Fruit fly (Drosophila melanogaster): ENCODE results near the gene AP-1gamma.
A peak's percentile ranks its signal among the peaks of the same experiment; 100 is the strongest.

The AP-1gamma gene

DNA sequence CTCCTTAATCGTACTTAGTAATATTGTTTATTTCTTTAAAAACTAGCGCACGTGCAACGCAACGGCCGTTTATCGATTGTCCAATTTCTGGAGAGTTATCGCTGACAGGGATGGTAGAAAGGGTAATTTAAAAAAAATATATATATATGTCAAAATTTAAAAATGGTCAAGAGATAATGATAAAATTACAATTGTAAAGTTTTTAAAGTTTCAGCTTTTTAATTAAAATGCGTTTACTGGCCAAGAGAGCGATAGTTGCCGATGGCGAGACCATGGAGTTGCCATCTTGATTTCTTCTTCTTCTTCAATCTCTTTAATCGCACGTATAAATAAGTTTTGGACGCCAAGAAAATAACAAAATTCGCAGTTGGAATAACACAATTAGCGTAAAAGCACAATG, 27.5 kb upstream of the AP-1gamma start, which contains the start of the genes CG7246 and HP1b (continued):
- no peak for TF ChIP-seq toy (GFP tag; IDR thresholded peaks at IDR 0.05)
- peak; percentile 52; the same call in 1 of the 2 replicates for TF ChIP-seq inv (GFP tag; IDR thresholded peaks at IDR 0.05; ENCODE audit: partially characterized antibody)
- TF ChIP-seq CG9727 (GFP tag; optimal IDR thresholded peaks at IDR 0.05), result peak; percentile 66
- TF ChIP-seq CG4404 (GFP tag; IDR thresholded peaks at IDR 0.05), result peak; percentile 60
- peak; percentile 82 for TF ChIP-seq CG2712 (tag; optimal IDR thresholded peaks at IDR 0.05)
- peak; percentile 33 for TF ChIP-seq fu2 (GFP tag; optimal IDR thresholded peaks at IDR 0.05)
- TF ChIP-seq CG8089 (GFP tag; optimal IDR thresholded peaks at IDR 0.05), result no peak
- peak; percentile 43 for TF ChIP-seq cato (GFP tag; optimal IDR thresholded peaks at IDR 0.05; ENCODE audit: borderline replicate concordance)
- peak; percentile 64 for TF ChIP-seq CG9817 (tag; optimal IDR thresholded peaks at IDR 0.05)
- TF ChIP-seq ham (GFP tag; IDR thresholded peaks at IDR 0.05), result no peak
- TF ChIP-seq CG15696 (tag; optimal IDR thresholded peaks at IDR 0.05), result peak; percentile 58
- peak; percentile 2 for TF ChIP-seq CG11398 (GFP tag; optimal IDR thresholded peaks at IDR 0.05)
- no peak for TF ChIP-seq Hand (GFP tag; optimal IDR thresholded peaks at IDR 0.05)
- TF ChIP-seq CG15269 (tag; optimal IDR thresholded peaks at IDR 0.05), result peak; percentile 69
- TF ChIP-seq fd3F (GFP tag; optimal IDR thresholded peaks at IDR 0.05), result peak; percentile 25
- peak; percentile 61 for TF ChIP-seq Hsf (GFP tag; optimal IDR thresholded peaks at IDR 0.05)
- TF ChIP-seq CG14860 (GFP tag; IDR thresholded peaks at IDR 0.05; ENCODE audit: partially characterized antibody), result peak; percentile 71
- no peak for TF ChIP-seq chn (GFP tag; optimal IDR thresholded peaks at IDR 0.05)
- TF ChIP-seq tio (GFP tag; optimal IDR thresholded peaks at IDR 0.05), result peak; percentile 42
- TF ChIP-seq CG6175 (GFP tag; IDR thresholded peaks at IDR 0.05), result 0 out of 3 replicates have a peak, but pooled peaks have one; percentile 16
- TF ChIP-seq Ravus (GFP tag; IDR thresholded peaks at IDR 0.05), result peak; percentile 32
- TF ChIP-seq CTCF (GFP tag; optimal IDR thresholded peaks at IDR 0.05), result peak; percentile 32
- peak; percentile 77 for TF ChIP-seq CG6689 (GFP tag; IDR thresholded peaks at IDR 0.05)
- TF ChIP-seq sc (optimal IDR thresholded peaks at IDR 0.05), result no peak
- peak; percentile 11 for TF ChIP-seq sc (GFP tag; optimal IDR thresholded peaks at IDR 0.05)
- TF ChIP-seq CG9609 (GFP tag; optimal IDR thresholded peaks at IDR 0.05), result peak; percentile 46
- TF ChIP-seq CG18764 (GFP tag; optimal IDR thresholded peaks at IDR 0.05), result peak; percentile 32
- TF ChIP-seq seq (GFP tag; IDR thresholded peaks at IDR 0.05), result 0 out of 2 replicates have a peak, but pooled peaks have one; percentile 34
- peak; percentile 26 for TF ChIP-seq sqz (GFP tag; optimal IDR thresholded peaks at IDR 0.05)
- TF ChIP-seq CG11695 (GFP tag; IDR thresholded peaks at IDR 0.05), result peak; percentile 53; the same call in 1 of the 3 replicates
- TF ChIP-seq nmo (GFP tag; optimal IDR thresholded peaks at IDR 0.05), result peak; percentile 77
- TF ChIP-seq CG8924 (tag; optimal IDR thresholded peaks at IDR 0.05), result peak; percentile 72
- TF ChIP-seq ase (GFP tag; IDR thresholded peaks at IDR 0.05), result peak; percentile 85
- peak; percentile 77 for TF ChIP-seq CG15514 (GFP tag; optimal IDR thresholded peaks at IDR 0.05)
- TF ChIP-seq nerfin-1 (tag; optimal IDR thresholded peaks at IDR 0.05), result peak; percentile 41
- no peak for TF ChIP-seq CG42726 (GFP tag; IDR thresholded peaks at IDR 0.05; ENCODE audit: partially characterized antibody)
- peak; percentile 0 for TF ChIP-seq CG16815 (GFP tag; optimal IDR thresholded peaks at IDR 0.05)
- no peak for TF ChIP-seq GATAe (GFP tag; conservative IDR thresholded peaks at IDR 0.05)
- TF ChIP-seq stc (GFP tag; IDR thresholded peaks at IDR 0.05), result peak; percentile 74
- peak; percentile 53 for TF ChIP-seq Myb (GFP tag; optimal IDR thresholded peaks at IDR 0.05)
- TF ChIP-seq Stat92E (GFP tag; optimal IDR thresholded peaks at IDR 0.05), result no peak
- TF ChIP-seq Doc2 (GFP tag; IDR thresholded peaks at IDR 0.05), result no peak
- peak; percentile 74 for TF ChIP-seq CG2678 (tag; optimal IDR thresholded peaks at IDR 0.05)
- no peak for TF ChIP-seq NK7.1 (GFP tag; optimal IDR thresholded peaks at IDR 0.05)
- TF ChIP-seq Hr51 (GFP tag; optimal IDR thresholded peaks at IDR 0.05), result peak; percentile 38 to 61
- TF ChIP-seq ro (GFP tag; IDR thresholded peaks at IDR 0.05), result no peak
- no peak for TF ChIP-seq Trl (optimal IDR thresholded peaks at IDR 0.05)
- peak; percentile 38 for TF ChIP-seq Trl (GFP tag; optimal IDR thresholded peaks at IDR 0.05)
- TF ChIP-seq Atf6 (GFP tag; IDR thresholded peaks at IDR 0.05), result peak; percentile 65
- peak; percentile 86 for TF ChIP-seq Scr (GFP tag; IDR thresholded peaks at IDR 0.05; ENCODE audit: partially characterized antibody)
- TF ChIP-seq zf30C (GFP tag; optimal IDR thresholded peaks at IDR 0.05), result no peak
